Worm (Caenorhabditis elegans) whole organism, young adult: Measurements from ENCODE around the gene C33A12.19.
A peak's percentile ranks its signal among the peaks of the same experiment; 100 is the strongest.

Experiments
- B0019.2 ChIP-seq: fragments of 200-800 bp; sonication (Bioruptor generic); conservative IDR thresholded peaks from 2 replicates; pipeline ENCODE4 v1.3.6; 2022; ENCODE audit warnings: missing genetic modification reagents, missing genetic modification characterization, missing compliant biosample characterization
- B0336.3 ChIP-seq: fragments of 200-800 bp; sonication (Bioruptor generic); IDR thresholded peaks from 2 replicates; pipeline ENCODE4 v1.3.6; 2022; ENCODE audit warnings: missing genetic modification characterization, missing compliant biosample characterization
- F10E7.11 ChIP-seq: sonication (generic microtip); optimal IDR thresholded peaks from 2 replicates; lab custom pipeline; 2017; ENCODE audit warnings: mild to moderate bottlenecking, missing genetic modification characterization, moderate library complexity, missing compliant biosample characterization
- F39B2.1 ChIP-seq: fragments of 200-800 bp; sonication (Bioruptor generic); IDR thresholded peaks from 2 replicates; pipeline ENCODE4 v1.3.6; 2022; ENCODE audit warnings: missing genetic modification reagents, missing genetic modification characterization, missing compliant biosample characterization
- F57C9.4 ChIP-seq: sonication (generic microtip); optimal IDR thresholded peaks from 2 replicates; lab custom pipeline; 2017; ENCODE audit warnings: mild to moderate bottlenecking, missing genetic modification characterization, missing compliant biosample characterization
- Y56A3A.18 ChIP-seq: fragments of 200-800 bp; sonication (Bioruptor generic); IDR thresholded peaks from 2 replicates; pipeline ENCODE4 v1.3.6; 2022; ENCODE audit warnings: missing genetic modification reagents, missing genetic modification characterization, missing compliant biosample characterization
- akir-1 ChIP-seq: fragments of 200-800 bp; sonication (Bioruptor generic); optimal IDR thresholded peaks from 2 replicates; lab custom pipeline; 2018; ENCODE audit warnings: mild to moderate bottlenecking, missing genetic modification characterization, moderate library complexity, missing compliant biosample characterization
- aptf-3 ChIP-seq: fragments of 200-800 bp; sonication (Bioruptor generic); IDR thresholded peaks from 2 replicates; pipeline ENCODE4 v1.3.6; 2022; ENCODE audit warnings: missing genetic modification characterization, missing compliant biosample characterization
- atf-7 ChIP-seq: sonication (generic microtip); optimal IDR thresholded peaks from 2 replicates; lab custom pipeline; 2017; ENCODE audit warnings: mild to moderate bottlenecking, missing genetic modification characterization, missing compliant biosample characterization
- attf-3 ChIP-seq: fragments of 200-800 bp; sonication (Bioruptor generic); conservative IDR thresholded peaks from 2 replicates; pipeline ENCODE4 v1.3.6; 2022; ENCODE audit warnings: missing genetic modification reagents, missing genetic modification characterization, missing compliant biosample characterization
- bed-2 ChIP-seq: fragments of 200-800 bp; sonication (Bioruptor generic); IDR thresholded peaks from 2 replicates; pipeline ENCODE4 v1.3.6; 2022; ENCODE audit warnings: missing genetic modification reagents, missing genetic modification characterization, missing compliant biosample characterization
- cebp-2 ChIP-seq: fragments of 200-800 bp; sonication (Bioruptor generic); IDR thresholded peaks from 2 replicates; pipeline ENCODE4 v1.3.6; 2022; ENCODE audit warnings: missing genetic modification characterization, missing compliant biosample characterization
- ceh-91 ChIP-seq: fragments of 200-800 bp; sonication (Bioruptor generic); IDR thresholded peaks from 2 replicates; pipeline ENCODE4 v1.3.6; 2022; ENCODE audit warnings: missing genetic modification reagents, missing genetic modification characterization, missing compliant biosample characterization
- chd-7 ChIP-seq: sonication (generic microtip); optimal IDR thresholded peaks from 2 replicates; lab custom pipeline; 2016; ENCODE audit warnings: mild to moderate bottlenecking, missing genetic modification characterization, moderate library complexity, missing compliant biosample characterization
- efl-1 ChIP-seq: fragments of 150-350 bp; optimal IDR thresholded peaks from 2 replicates; lab custom pipeline; 2014; ENCODE audit warnings: missing biosample characterization, missing genetic modification reagents, missing genetic modification characterization
- egl-44 ChIP-seq: fragments of 200-800 bp; sonication (Bioruptor generic); IDR thresholded peaks from 2 replicates; pipeline ENCODE4 v1.3.6; 2022; ENCODE audit warnings: missing genetic modification reagents, missing genetic modification characterization, missing compliant biosample characterization
- egrh-3 ChIP-seq: fragments of 200-800 bp; sonication (Bioruptor generic); IDR thresholded peaks from 2 replicates; pipeline ENCODE4 v1.3.6; 2022; ENCODE audit warnings: missing genetic modification reagents, missing genetic modification characterization, missing compliant biosample characterization
- fkh-3 ChIP-seq: sonication (generic microtip); optimal IDR thresholded peaks from 2 replicates; lab custom pipeline; 2016; ENCODE audit warnings: mild to moderate bottlenecking, missing genetic modification characterization, missing compliant biosample characterization
- hlh-12 ChIP-seq: sonication (generic microtip); optimal IDR thresholded peaks from 2 replicates; lab custom pipeline; 2016; ENCODE audit warnings: missing genetic modification characterization, missing compliant biosample characterization
- hmg-1.2 ChIP-seq: fragments of 200-800 bp; sonication (Bioruptor generic); IDR thresholded peaks from 2 replicates; pipeline ENCODE4 v1.3.6; 2022; ENCODE audit warnings: missing genetic modification reagents, missing genetic modification characterization, missing compliant biosample characterization
- hsf-1 ChIP-seq: fragments of 200-800 bp; sonication (Bioruptor generic); IDR thresholded peaks from 2 replicates; pipeline ENCODE4 v1.3.6; 2022; ENCODE audit warnings: missing genetic modification reagents, missing genetic modification characterization, missing compliant biosample characterization
- let-526 ChIP-seq: fragments of 200-800 bp; sonication (Bioruptor generic); IDR thresholded peaks from 2 replicates; pipeline ENCODE4 v1.3.6; 2022; ENCODE audit warnings: missing genetic modification reagents, missing genetic modification characterization, missing compliant biosample characterization
- lin-35 ChIP-seq, 3 experiments: fragments of 150-350 bp in 2 of 3; sonication (generic microtip) in 1 of 3; optimal IDR thresholded peaks; 2 replicates each; lab custom pipeline; 2014 to 2018; ENCODE audit warnings: missing biosample characterization in 3 of 3, missing genetic modification characterization in 3 of 3, missing genetic modification reagents in 3 of 3
- lin-40 ChIP-seq: sonication (generic microtip); optimal IDR thresholded peaks from 2 replicates; lab custom pipeline; 2016; ENCODE audit warnings: missing genetic modification characterization, mild to moderate bottlenecking, missing compliant biosample characterization, missing genotype, missing genetic modification reagents
- lin-54 ChIP-seq: fragments of 200-800 bp; sonication (Bioruptor generic); optimal IDR thresholded peaks from 2 replicates; lab custom pipeline; 2018; ENCODE audit warnings: mild to moderate bottlenecking, missing genetic modification characterization, missing compliant biosample characterization
- lsl-1 ChIP-seq: fragments of 200-800 bp; sonication (Bioruptor generic); optimal IDR thresholded peaks from 2 replicates; lab custom pipeline; 2018; ENCODE audit warnings: mild to moderate bottlenecking, missing genetic modification characterization, moderate library complexity, missing compliant biosample characterization
- madf-6 ChIP-seq: fragments of 200-800 bp; sonication (Bioruptor generic); IDR thresholded peaks from 2 replicates; pipeline ENCODE4 v1.3.6; 2022; ENCODE audit warnings: missing genetic modification reagents, missing genetic modification characterization, missing compliant biosample characterization
- madf-8 ChIP-seq: fragments of 200-800 bp; sonication (Bioruptor generic); conservative IDR thresholded peaks from 2 replicates; pipeline ENCODE4 v1.3.6; 2022; ENCODE audit warnings: missing genetic modification reagents, missing genetic modification characterization, missing compliant biosample characterization
- mel-28 ChIP-seq: sonication (generic microtip); optimal IDR thresholded peaks from 2 replicates; lab custom pipeline; 2016; ENCODE audit warnings: borderline replicate concordance, mild to moderate bottlenecking, missing genetic modification characterization, missing compliant biosample characterization
- mes-4 ChIP-seq: sonication (generic microtip); optimal IDR thresholded peaks from 2 replicates; lab custom pipeline; 2016; ENCODE audit warnings: missing genotype, missing genetic modification characterization, missing compliant biosample characterization
- mxl-1 ChIP-seq: sonication (generic microtip); optimal IDR thresholded peaks from 2 replicates; lab custom pipeline; 2016; ENCODE audit warnings: missing genetic modification characterization, missing compliant biosample characterization
- nhr-27 ChIP-seq: fragments of 200-800 bp; sonication (Bioruptor generic); optimal IDR thresholded peaks from 2 replicates; lab custom pipeline; 2018; ENCODE audit warnings: mild to moderate bottlenecking, missing genetic modification characterization, moderate library complexity, missing compliant biosample characterization
- nhr-80 ChIP-seq: sonication (generic microtip); optimal IDR thresholded peaks from 2 replicates; lab custom pipeline; 2016; ENCODE audit warnings: missing genetic modification characterization, missing compliant biosample characterization
- nhr-90 ChIP-seq: sonication (generic microtip); optimal IDR thresholded peaks from 2 replicates; lab custom pipeline; 2016; ENCODE audit warnings: missing genotype, mild to moderate bottlenecking, missing genetic modification characterization, missing compliant biosample characterization
- rcor-1 ChIP-seq: fragments of 200-800 bp; sonication (Bioruptor generic); IDR thresholded peaks from 2 replicates; pipeline ENCODE4 v1.3.6; 2022; ENCODE audit warnings: missing genetic modification reagents, missing genetic modification characterization, missing compliant biosample characterization
- repo-1 ChIP-seq: sonication (generic microtip); optimal IDR thresholded peaks from 2 replicates; lab custom pipeline; 2017; ENCODE audit warnings: mild to moderate bottlenecking, missing genetic modification characterization, missing compliant biosample characterization
- rpc-1 ChIP-seq, 2 experiments: fragments of 150-350 bp in 1 of 2; sonication (generic microtip) in 1 of 2; optimal IDR thresholded peaks; 2 replicates each; lab custom pipeline; 2014 to 2018; ENCODE audit warnings: missing biosample characterization in 1 of 2, missing genetic modification characterization in 1 of 2, missing genetic modification reagents in 1 of 2, missing genotype in 1 of 2
- snpc-1.1 ChIP-seq: sonication (generic microtip); optimal IDR thresholded peaks from 2 replicates; lab custom pipeline; 2017; ENCODE audit warnings: missing genetic modification characterization, mild to moderate bottlenecking, missing compliant biosample characterization, antibody characterized with exemption, moderate library complexity, missing genotype, missing genetic modification reagents; ENCODE audit not compliant: insufficient read depth
- snpc-1.3 ChIP-seq: sonication (generic microtip); optimal IDR thresholded peaks from 2 replicates; lab custom pipeline; 2017; ENCODE audit warnings: missing genetic modification characterization, mild to moderate bottlenecking, missing compliant biosample characterization, antibody characterized with exemption, moderate library complexity, missing genotype, missing genetic modification reagents; ENCODE audit not compliant: insufficient read depth
- snpc-3.4 ChIP-seq: sonication (generic microtip); optimal IDR thresholded peaks from 2 replicates; lab custom pipeline; 2017; ENCODE audit warnings: missing genetic modification characterization, mild to moderate bottlenecking, missing compliant biosample characterization, antibody characterized with exemption, moderate library complexity, missing genotype, missing genetic modification reagents
- snpc-4 ChIP-seq, 5 experiments: fragments of 150-350 bp in 1 of 5; sonication (generic microtip) in 4 of 5; optimal IDR thresholded peaks; 2 replicates each; lab custom pipeline; 2014 to 2018; ENCODE audit warnings: missing genetic modification characterization in 5 of 5, missing biosample characterization in 3 of 5, antibody characterized with exemption in 2 of 5, mild to moderate bottlenecking in 2 of 5, missing compliant biosample characterization in 2 of 5, missing genotype in 2 of 5, moderate library complexity in 2 of 5, missing genetic modification reagents in 1 of 5
- somi-1 ChIP-seq: fragments of 200-800 bp; sonication (Bioruptor generic); optimal IDR thresholded peaks from 2 replicates; lab custom pipeline; 2018; ENCODE audit warnings: mild to moderate bottlenecking, missing genetic modification characterization, missing compliant biosample characterization
- tbp1 ChIP-seq: fragments of 200-800 bp; sonication (Bioruptor generic); optimal IDR thresholded peaks from 2 replicates; lab custom pipeline; 2018; ENCODE audit warnings: mild to moderate bottlenecking, missing genetic modification characterization, missing compliant biosample characterization
- zim-3 ChIP-seq: sonication (generic microtip); optimal IDR thresholded peaks from 2 replicates; lab custom pipeline; 2017; ENCODE audit warnings: mild to moderate bottlenecking, missing genetic modification characterization, moderate library complexity, missing compliant biosample characterization
- ztf-18 ChIP-seq: sonication (generic microtip); optimal IDR thresholded peaks from 2 replicates; lab custom pipeline; 2016; ENCODE audit warnings: missing genotype, mild to moderate bottlenecking, missing genetic modification characterization, missing compliant biosample characterization
- ztf-25 ChIP-seq: fragments of 200-800 bp; sonication (Bioruptor generic); IDR thresholded peaks from 2 replicates; pipeline ENCODE4 v1.3.6; 2022; ENCODE audit warnings: missing genetic modification reagents, missing genetic modification characterization, missing compliant biosample characterization

Gene C33A12.19

ce11 chrIV:9512836-9513235 is 4.0 kb upstream of the C33A12.19 start, which contains the start of gene C33A12.3:
TSS of gene C33A12.3 (minus strand) at chrIV:9513002.
- no peak for TF ChIP-seq F57C9.4 (tag; lab: Kevin White, UChicago)
- no peak for TF ChIP-seq nhr-27 (tag; lab: Kevin White, UChicago)
- TF ChIP-seq snpc-1.1 = no peak
- no peak for TF ChIP-seq mxl-1
- no peak for TF ChIP-seq fkh-3 (tag; lab: Kevin White, UChicago)
- TF ChIP-seq somi-1 (GFP tag; lab: Kevin White, UChicago) = no peak
- no peak for TF ChIP-seq ztf-18
- TF ChIP-seq mes-4 (tag; lab: Kevin White, UChicago) = no peak
- TF ChIP-seq egrh-3 = no peak
- no peak for TF ChIP-seq repo-1 (tag; lab: Kevin White, UChicago)
- no peak for TF ChIP-seq lin-40 (tag; lab: Kevin White, UChicago)
- TF ChIP-seq atf-7 = no peak

- TF ChIP-seq let-526 (0 out of 2 replicates have a peak, but pooled peaks have one; percentile 26), lin-35 (GFP tag; optimal IDR thresholded peaks at IDR 0.05; lab: Kevin White, UChicago) (peak in 1 of 3 experiments; percentile 8), F10E7.11 (no peak), snpc-1.3 (tag; lab: Kevin White, UChicago) (peak; percentile 58), attf-3 (GFP tag; lab: Robert Waterston, UW) (peak; percentile 58; the same call in 1 of the 2 replicates), zim-3 (tag; lab: Kevin White, UChicago) (no peak), ztf-18 (no peak), snpc-1.1 (peak; percentile 86), hmg-1.2 (GFP tag; lab: Robert Waterston, UW) (peak; percentile 95), mel-28 (tag; lab: Kevin White, UChicago) (no peak), rcor-1 (GFP tag; lab: Robert Waterston, UW) (peak; percentile 44; the same call in 1 of the 2 replicates), nhr-90 (peak; percentile 23), tbp1 (peak; percentile 17), hsf-1 (GFP tag; lab: Robert Waterston, UW) (no peak), nhr-80 (tag; lab: Kevin White, UChicago) (peak; percentile 69), F39B2.1 (GFP tag; lab: Robert Waterston, UW) (no peak), egl-44 (GFP tag; lab: Robert Waterston, UW) (peak; percentile 24; the same call in 1 of the 2 replicates), cebp-2 (no peak), akir-1 (GFP tag; lab: Kevin White, UChicago) (no peak), efl-1 (GFP tag; lab: Kevin White, UChicago) (peak; percentile 26), ceh-91 (GFP tag; lab: Robert Waterston, UW) (no peak), rpc-1 (optimal IDR thresholded peaks at IDR 0.05; lab: Kevin White, UChicago) (no peak), rpc-1 (tag; optimal IDR thresholded peaks at IDR 0.05; lab: Kevin White, UChicago) (no peak), madf-8 (peak; percentile 32; the same call in 1 of the 2 replicates), madf-6 (GFP tag; lab: Robert Waterston, UW) (peak; percentile 59; the same call in 1 of the 2 replicates), snpc-3.4 (peak; percentile 22), snpc-4 (GFP tag; optimal IDR thresholded peaks at IDR 0.05; lab: Kevin White, UChicago) (peak; percentile 72), snpc-4 (tag; optimal IDR thresholded peaks at IDR 0.05; lab: Kevin White, UChicago) (peak; percentile 69 to 87 (median 85)), chd-7 (tag; lab: Kevin White, UChicago) (no peak), B0336.3 (0 out of 2 replicates have a peak, but pooled peaks have one; percentile 13), hlh-12 (tag; lab: Kevin White, UChicago) (no peak), Y56A3A.18 (no peak), lsl-1 (GFP tag; lab: Kevin White, UChicago) (peak; percentile 52), bed-2 (GFP tag; lab: Robert Waterston, UW) (no peak), aptf-3 (GFP tag; lab: Robert Waterston, UW) (no peak), lin-54 (GFP tag; lab: Kevin White, UChicago) (peak; percentile 3), somi-1 (GFP tag; lab: Kevin White, UChicago) (no peak), B0019.2 (GFP tag; lab: Robert Waterston, UW) (no peak), ztf-25 (GFP tag; lab: Robert Waterston, UW) (no peak)
Measured at ce11 chrIV:9513360-9513777, 3.4 kb upstream of the C33A12.19 start.
